Worm (Caenorhabditis elegans): ENCODE results near the gene btb-4.

The btb-4 gene

ce11 chrII:2031852-2032251 is 264 bp upstream of the btb-4 start, which contains the start of gene bath-5:
TSS of gene bath-5 (minus strand) at chrII:2031952.
- TF ChIP-seq ztf-7 (tag; optimal IDR thresholded peaks at IDR 0.05) (no peak), nhr-6 (tag; optimal IDR thresholded peaks at IDR 0.05) (no peak), hif-1 (tag; optimal IDR thresholded peaks at IDR 0.05) (no peak), lsy-2 (tag; optimal IDR thresholded peaks at IDR 0.05) (no peak), skn-1 (tag; optimal IDR thresholded peaks at IDR 0.05) (no peak), ces-1 (GFP tag; optimal IDR thresholded peaks at IDR 0.05) (no peak), F49E8.2 (tag; optimal IDR thresholded peaks at IDR 0.05; ENCODE audit: borderline replicate concordance) (no peak), zag-1 (tag; optimal IDR thresholded peaks at IDR 0.05) (no peak), madf-5 (GFP tag; IDR thresholded peaks at IDR 0.05) (no peak), nhr-28 (tag; optimal IDR thresholded peaks at IDR 0.05) (no peak), spr-1 (tag; optimal IDR thresholded peaks at IDR 0.05) (no peak), Y5F2A.4 (GFP tag; optimal IDR thresholded peaks at IDR 0.05) (no peak), ceh-28 (tag; optimal IDR thresholded peaks at IDR 0.05) (no peak), snpc-1.2 (GFP tag; IDR thresholded peaks at IDR 0.05) (no peak)

- TF ChIP-seq zfp-2 (tag; optimal IDR thresholded peaks at IDR 0.05) (no peak), dmd-8 (GFP tag; IDR thresholded peaks at IDR 0.05) (no peak), egl-43 (GFP tag; IDR thresholded peaks at IDR 0.05) (no peak), gei-8 (GFP tag; optimal IDR thresholded peaks at IDR 0.05) (no peak), nhr-48 (tag; optimal IDR thresholded peaks at IDR 0.05) (no peak), nhr-76 (tag; optimal IDR thresholded peaks at IDR 0.05) (no peak), nhr-25 (tag; optimal IDR thresholded peaks at IDR 0.05; ENCODE audit: borderline replicate concordance, insufficient read depth) (no peak), ces-1 (GFP tag; optimal IDR thresholded peaks at IDR 0.05) (no peak)
Measured at ce11 chrII:2033286-2033685, 1.2 kb downstream of the btb-4 start, which contains the start of gene F59H6.14. TSS of gene F59H6.14 (plus strand) at chrII:2033586.

- TF ChIP-seq set-16 (GFP tag; IDR thresholded peaks at IDR 0.05) (no peak), daf-12 (tag; optimal IDR thresholded peaks at IDR 0.05) (no peak), ceh-32 (tag; optimal IDR thresholded peaks at IDR 0.05; ENCODE audit: poor library complexity) (no peak), spr-1 (tag; optimal IDR thresholded peaks at IDR 0.05) (no peak), R02D3.7 (tag; optimal IDR thresholded peaks at IDR 0.05) (no peak), T26A8.4 (GFP tag; IDR thresholded peaks at IDR 0.05) (no peak), ceh-62 (tag; optimal IDR thresholded peaks at IDR 0.05) (no peak), pqm-1 (tag; optimal IDR thresholded peaks at IDR 0.05) (no peak), dpl-1 (GFP tag; optimal IDR thresholded peaks at IDR 0.05) (no peak), daf-19 (GFP tag; conservative IDR thresholded peaks at IDR 0.05) (no peak), unc-62 (GFP tag; optimal IDR thresholded peaks at IDR 0.05 in 1 of 2) (no peak), unc-62 (tag; optimal IDR thresholded peaks at IDR 0.05) (no peak), mxl-2 (GFP tag; conservative IDR thresholded peaks at IDR 0.05) (no peak), unc-130 (GFP tag; optimal IDR thresholded peaks at IDR 0.05) (no peak), madf-9 (GFP tag; conservative IDR thresholded peaks at IDR 0.05) (no peak), nhr-10 (tag; optimal IDR thresholded peaks at IDR 0.05) (no peak), vab-7 (GFP tag; IDR thresholded peaks at IDR 0.05) (no peak), egl-43 (GFP tag; IDR thresholded peaks at IDR 0.05) (no peak), unc-39 (tag; optimal IDR thresholded peaks at IDR 0.05) (no peak), mdl-1 (tag; optimal IDR thresholded peaks at IDR 0.05) (no peak), dmd-6 (GFP tag; IDR thresholded peaks at IDR 0.05) (no peak)
Measured at ce11 chrII:2039288-2039687, 7.2 kb downstream of the btb-4 start, which contains the start of gene bath-19. TSS of gene bath-19 (minus strand) at chrII:2039388.
